Worm (Caenorhabditis elegans) whole organism, young adult: ENCODE data around the gene arle-14.

Source experiments
- lir-1 ChIP-seq: fragments of 200-800 bp; sonication (Bioruptor generic); conservative IDR thresholded peaks from 2 replicates; pipeline ENCODE4 v1.3.6; 2022; ENCODE audit warnings: missing genetic modification reagents, missing genetic modification characterization, missing compliant biosample characterization
- snpc-3.4 ChIP-seq: sonication (generic microtip); optimal IDR thresholded peaks from 2 replicates; lab custom pipeline; 2017; ENCODE audit warnings: missing genetic modification characterization, mild to moderate bottlenecking, missing compliant biosample characterization, antibody characterized with exemption, moderate library complexity, missing genotype, missing genetic modification reagents
- snpc-4 ChIP-seq, 5 experiments: fragments of 150-350 bp in 1 of 5; sonication (generic microtip) in 4 of 5; optimal IDR thresholded peaks; 2 replicates each; lab custom pipeline; 2014 to 2018; ENCODE audit warnings: missing genetic modification characterization in 5 of 5, missing biosample characterization in 3 of 5, antibody characterized with exemption in 2 of 5, mild to moderate bottlenecking in 2 of 5, missing compliant biosample characterization in 2 of 5, missing genotype in 2 of 5, moderate library complexity in 2 of 5, missing genetic modification reagents in 1 of 5

- TF ChIP-seq lir-1 (GFP tag; lab: Robert Waterston, UW) (no peak), snpc-4 (GFP tag; optimal IDR thresholded peaks at IDR 0.05; lab: Kevin White, UChicago) (no peak), snpc-4 (tag; optimal IDR thresholded peaks at IDR 0.05; lab: Kevin White, UChicago) (no peak), snpc-3.4 (no peak)
These were observed 880 bp upstream of the arle-14 start for ce11 chrIII:5691826-5692225.
